Fruit fly (Drosophila melanogaster): ENCODE data around the gene CG3223.
"Not testable (repeated sequence)": the region's sequence is repeated elsewhere in the genome, so short reads cannot be mapped to it uniquely, and the experiment has no call there.

CG3223 gene

dm6 chr3R:8007595-8008255, 1.5 kb upstream of the CG3223 start, which contains the start of gene CG2767:
Gene CG2767, minus strand, starts transcription at chr3R:8008110.
- TF ChIP-seq CG8478 (optimal IDR thresholded peaks at IDR 0.05) (no peak), CTCF (optimal IDR thresholded peaks at IDR 0.05) (no peak)

- TF ChIP-seq CTCF (optimal IDR thresholded peaks at IDR 0.05): no peak
- no peak for TF ChIP-seq CG8478 (optimal IDR thresholded peaks at IDR 0.05)
Observed at dm6 chr3R:8013121-8014009, 4.2 kb downstream of the CG3223 start, which contains the start of the genes CG10435 and Pbp95. Gene CG10435, minus strand, starts transcription at chr3R:8013201. Gene Pbp95, plus strand, starts transcription at chr3R:8013791.

- no peak for TF ChIP-seq CTCF (optimal IDR thresholded peaks at IDR 0.05)
- no peak for TF ChIP-seq CG8478 (optimal IDR thresholded peaks at IDR 0.05)
Observed at dm6 chr3R:8026515-8026914, 17.3 kb downstream of the CG3223 start.

dm6 chr3R:8027203-8027688, 18.0 kb downstream of the CG3223 start:
- TF ChIP-seq CG8478 (optimal IDR thresholded peaks at IDR 0.05) (no peak), CTCF (optimal IDR thresholded peaks at IDR 0.05) (no peak)

dm6 chr3R:8029496-8030013, 20.4 kb downstream of the CG3223 start, which contains the start of gene ImpE3:
Gene ImpE3, minus strand, starts transcription at chr3R:8029546.
- TF ChIP-seq CTCF (optimal IDR thresholded peaks at IDR 0.05): no peak

dm6 chr3R:8030151-8030899, 21.1 kb downstream of the CG3223 start, which contains the start of the genes CG10903 and CG2747:
Gene CG10903, plus strand, starts transcription at chr3R:8030411.
Gene CG2747, minus strand, starts transcription at chr3R:8030790.
- no peak for TF ChIP-seq CTCF (optimal IDR thresholded peaks at IDR 0.05)
- TF ChIP-seq CG8478 (optimal IDR thresholded peaks at IDR 0.05): no peak

- TF ChIP-seq CG8478 (optimal IDR thresholded peaks at IDR 0.05): no peak
- TF ChIP-seq CTCF (optimal IDR thresholded peaks at IDR 0.05): no peak
Observed at dm6 chr3R:8032923-8033478, 23.8 kb downstream of the CG3223 start, which contains the start of the genes CG11035 and unc-45. Gene CG11035, minus strand, starts transcription at chr3R:8033009. Gene unc-45, plus strand, starts transcription at chr3R:8033301.

- TF ChIP-seq CG8478 (optimal IDR thresholded peaks at IDR 0.05): no peak
- TF ChIP-seq CTCF (optimal IDR thresholded peaks at IDR 0.05): no peak
Observed at dm6 chr3R:8037896-8038295, 28.7 kb downstream of the CG3223 start.

dm6 chr3R:8038927-8039326, 29.7 kb downstream of the CG3223 start:
- no peak for TF ChIP-seq CTCF (optimal IDR thresholded peaks at IDR 0.05)
- TF ChIP-seq CG8478 (optimal IDR thresholded peaks at IDR 0.05): no peak

dm6 chr3R:8040843-8041242, 31.6 kb downstream of the CG3223 start, which contains the start of gene CG43060:
Gene CG43060, plus strand, starts transcription at chr3R:8041224.
- TF ChIP-seq CG8478 (optimal IDR thresholded peaks at IDR 0.05): no peak
- TF ChIP-seq CTCF (optimal IDR thresholded peaks at IDR 0.05): no peak

dm6 chr3R:8048867-8049266, 39.7 kb downstream of the CG3223 start, which contains the start of gene CG43618:
Gene CG43618, plus strand, starts transcription at chr3R:8049167.
- not testable (repeated sequence) for TF ChIP-seq CTCF, CG8478 (optimal IDR thresholded peaks at IDR 0.05)

dm6 chr3R:8049373-8049772, 40.2 kb downstream of the CG3223 start, which contains the start of gene CG43061:
Gene CG43061, plus strand, starts transcription at chr3R:8049673.
- not testable (repeated sequence) for TF ChIP-seq CTCF, CG8478 (optimal IDR thresholded peaks at IDR 0.05)

dm6 chr3R:8058984-8059383, 49.8 kb downstream of the CG3223 start, which contains the start of gene mAChR-B:
Gene mAChR-B, plus strand, starts transcription at chr3R:8059284.
- TF ChIP-seq CTCF (optimal IDR thresholded peaks at IDR 0.05) (no peak), CG8478 (optimal IDR thresholded peaks at IDR 0.05) (no peak)

Data from S2 (cell line).